Worm (Caenorhabditis elegans) whole organism, early embryonic: ENCODE results near the gene C37E2.10.

ENCODE experiments used
- B0310.2 ChIP-seq: sonication (generic microtip); optimal IDR thresholded peaks from 2 replicates; lab custom pipeline; 2016; ENCODE audit warnings: mild to moderate bottlenecking, missing genetic modification characterization, missing compliant biosample characterization
- F13C5.2 ChIP-seq: sonication (generic microtip); optimal IDR thresholded peaks from 2 replicates; lab custom pipeline; 2017; ENCODE audit warnings: mild to moderate bottlenecking, missing genetic modification characterization, inconsistent platforms, missing compliant biosample characterization
- ama-1 ChIP-seq: fragments of 150-350 bp; optimal IDR thresholded peaks from 2 replicates; lab custom pipeline; 2014
- flt-1 ChIP-seq: fragments of 200-800 bp; sonication (Bioruptor generic); IDR thresholded peaks from 2 replicates; pipeline ENCODE4 v1.3.6; 2022; ENCODE audit warnings: missing genetic modification characterization, missing compliant biosample characterization
- tbx-11 ChIP-seq: fragments of 200-800 bp; sonication (Bioruptor generic); IDR thresholded peaks from 2 replicates; pipeline ENCODE4 v1.3.6; 2022; ENCODE audit warnings: missing genetic modification characterization, missing compliant biosample characterization
- tra-4 ChIP-seq: sonication (generic microtip); optimal IDR thresholded peaks from 2 replicates; lab custom pipeline; 2017; ENCODE audit warnings: missing genetic modification characterization, missing compliant biosample characterization

- TF ChIP-seq F13C5.2 (tag; lab: Kevin White, UChicago) (no peak), ama-1 (no peak), flt-1 (GFP tag; lab: Robert Waterston, UW) (no peak), B0310.2 (tag; lab: Kevin White, UChicago) (no peak), tra-4 (tag; lab: Kevin White, UChicago) (no peak), tbx-11 (GFP tag; lab: Robert Waterston, UW) (no peak)
These were observed 46.1 kb upstream of the C37E2.10 start for ce11 chrX:14132677-14133076.
